Fruit fly (Drosophila melanogaster) whole organism, wandering third instar larva: ENCODE measurements around the gene CG3552.
A peak's percentile ranks its signal among the peaks of the same experiment; 100 is the strongest.

Source experiments
- Abd-B ChIP-seq: fragments of >200 bp; optimal IDR thresholded peaks from 2 replicates; lab custom pipeline; 2017; ENCODE audit warnings: missing biosample characterization, missing genetic modification characterization
- GATAd ChIP-seq: sonication (Bioruptor generic); optimal IDR thresholded peaks from 2 replicates; lab custom pipeline; 2016; ENCODE audit warnings: missing biosample characterization, missing genetic modification characterization
- Hr83 ChIP-seq: fragments of 200-300 bp; sonication (Bioruptor generic); optimal IDR thresholded peaks from 2 replicates; lab custom pipeline; 2016; ENCODE audit warnings: missing biosample characterization, mild to moderate bottlenecking, missing genetic modification characterization, moderate library complexity; ENCODE audit not compliant: poor library complexity, severe bottlenecking
- Myc ChIP-seq: fragments of >200 bp; optimal IDR thresholded peaks from 2 replicates; lab custom pipeline; 2017
- foxo ChIP-seq, 2 experiments: fragments of 200-800 bp; sonication (Bioruptor generic); optimal IDR thresholded peaks; 2 replicates in 1 of 2; 3 replicates in 1 of 2; lab custom pipeline; 2016 to 2017; ENCODE audit warnings: missing biosample characterization in 2 of 2, missing genetic modification characterization in 2 of 2
- h ChIP-seq: fragments of 200-800 bp; sonication (Bioruptor generic); optimal IDR thresholded peaks from 3 replicates; lab custom pipeline; 2016; ENCODE audit warnings: missing biosample characterization, mild to moderate bottlenecking, missing genetic modification characterization

DNA sequence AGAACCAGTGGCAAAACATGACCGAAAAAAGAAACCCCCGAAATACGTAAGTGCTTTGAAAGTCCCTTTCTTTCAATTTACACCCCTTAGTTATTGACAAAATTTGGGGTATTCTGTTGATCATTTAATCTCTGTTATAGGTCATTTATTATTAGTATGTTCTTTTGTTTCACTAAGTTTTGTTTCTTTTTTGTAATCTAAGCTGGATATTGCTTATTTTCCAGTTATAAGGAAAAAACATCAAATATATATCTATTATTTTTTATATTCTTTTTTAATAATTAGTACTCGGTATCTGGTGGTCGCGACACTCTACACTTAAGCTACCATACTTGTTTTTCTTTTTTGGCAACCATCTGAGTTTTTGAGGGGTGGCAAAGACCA, 52.5 kb downstream of the CG3552 start:
- TF ChIP-seq Myc (lab: Kevin White, UChicago) (no peak), Abd-B (GFP tag; lab: Kevin White, UChicago) (no peak), h (GFP tag; lab: Kevin White, UChicago) (peak; percentile 15), Hr83 (GFP tag; lab: Kevin White, UChicago) (no peak), GATAd (no peak), foxo (GFP tag; optimal IDR thresholded peaks at IDR 0.05; lab: Kevin White, UChicago) (peak in 1 of 2 experiments; percentile 62)
